Worm (Caenorhabditis elegans): Measurements from ENCODE around the gene gst-22.

Gene gst-22

DNA sequence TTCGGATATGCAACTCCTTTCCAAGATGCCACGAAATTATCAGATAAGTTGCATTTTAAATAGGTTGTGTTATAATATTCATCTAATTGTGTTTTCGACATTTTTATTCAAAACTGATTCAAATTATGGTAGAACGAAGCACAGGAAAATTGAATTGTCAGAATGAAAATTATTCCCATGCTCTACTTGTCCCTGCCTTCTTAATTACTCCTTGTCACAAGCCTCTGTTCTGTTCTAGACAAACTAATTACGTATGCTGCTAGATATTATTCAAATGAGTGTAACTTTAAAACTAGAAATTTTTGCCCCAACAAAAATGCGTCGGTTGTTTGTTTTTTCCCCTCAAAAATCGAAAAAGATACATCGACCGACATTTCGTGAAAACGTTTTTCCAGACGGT, 12.0 kb upstream of the gst-22 start, which contains the start of gene srh-104:
Gene srh-104, minus strand, starts transcription at position 101 of the 400 bp plus-strand sequence.
- no peak for TF ChIP-seq pha-4 (tag; optimal IDR thresholded peaks at IDR 0.05)

DNA sequence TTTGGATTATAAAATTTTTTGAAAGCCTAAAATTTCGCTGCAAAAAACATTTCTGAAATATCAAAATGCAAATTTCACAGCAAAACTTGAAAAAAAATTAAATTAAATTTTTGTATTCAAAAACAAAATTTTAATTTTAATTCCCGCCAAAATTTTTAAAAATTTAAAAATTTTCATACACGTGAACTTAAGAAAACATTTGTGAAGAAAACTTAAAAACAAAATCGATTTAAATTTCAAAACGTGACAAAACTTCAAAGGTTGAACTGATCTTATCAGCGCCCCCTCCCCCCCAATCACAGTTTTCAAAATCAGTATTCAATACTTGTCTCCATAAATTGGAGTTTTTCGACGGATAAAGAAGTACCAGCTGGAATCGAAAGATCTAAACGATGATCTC, 5.1 kb upstream of the gst-22 start, which contains the start of gene F21H7.5:
Gene F21H7.5, plus strand, starts transcription at position 301 of the 400 bp plus-strand sequence.
- TF ChIP-seq R02D3.7 (tag; optimal IDR thresholded peaks at IDR 0.05), result no peak

DNA sequence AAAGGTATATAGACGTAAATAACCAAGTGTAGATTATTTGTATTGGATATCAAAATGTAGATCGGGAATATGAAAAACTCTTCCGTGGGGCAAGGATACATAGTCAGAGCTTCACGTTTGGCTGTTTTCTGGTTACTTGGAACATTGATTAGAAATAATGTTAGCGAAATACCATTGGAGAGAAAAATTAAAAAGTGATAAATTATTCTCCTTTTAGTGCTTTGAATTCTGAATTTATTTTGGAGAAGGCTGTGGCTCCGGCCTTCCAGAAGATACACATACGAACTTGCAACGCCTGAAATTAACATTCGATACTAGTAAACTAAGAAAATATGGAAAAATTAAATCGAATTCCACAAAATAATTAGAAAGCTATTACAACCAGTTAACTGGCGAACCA, 3.6 kb upstream of the gst-22 start, which contains the start of gene srh-98:
Gene srh-98, minus strand, starts transcription at position 101 of the 400 bp plus-strand sequence.
- TF ChIP-seq pqm-1 (tag; optimal IDR thresholded peaks at IDR 0.05), result no peak
- TF ChIP-seq elt-3 (tag; optimal IDR thresholded peaks at IDR 0.05), result no peak
- TF ChIP-seq nhr-11 (tag; optimal IDR thresholded peaks at IDR 0.05), result no peak
- no peak for TF ChIP-seq tbx-2 (tag; optimal IDR thresholded peaks at IDR 0.05)
- no peak for TF ChIP-seq pha-4 (tag; optimal IDR thresholded peaks at IDR 0.05)
- no peak for TF ChIP-seq lsy-12 (tag; optimal IDR thresholded peaks at IDR 0.05)
- TF ChIP-seq nhr-23 (tag; optimal IDR thresholded peaks at IDR 0.05), result no peak
- no peak for TF ChIP-seq ztf-11 (tag; optimal IDR thresholded peaks at IDR 0.05)
- TF ChIP-seq nhr-25 (tag; optimal IDR thresholded peaks at IDR 0.05), result no peak
- TF ChIP-seq eor-1 (tag; optimal IDR thresholded peaks at IDR 0.05), result no peak
- TF ChIP-seq ceh-28 (tag; optimal IDR thresholded peaks at IDR 0.05), result no peak
- no peak for TF ChIP-seq zag-1 (tag; optimal IDR thresholded peaks at IDR 0.05)
- no peak for TF ChIP-seq unc-62 (GFP tag; optimal IDR thresholded peaks at IDR 0.05)
- no peak for TF ChIP-seq nhr-77 (tag; optimal IDR thresholded peaks at IDR 0.05)
- TF ChIP-seq daf-12 (tag; optimal IDR thresholded peaks at IDR 0.05), result no peak
- TF ChIP-seq fos-1 (tag; optimal IDR thresholded peaks at IDR 0.05), result no peak
- no peak for TF ChIP-seq egl-27 (tag; optimal IDR thresholded peaks at IDR 0.05)
- TF ChIP-seq mdl-1 (tag; optimal IDR thresholded peaks at IDR 0.05), result no peak
- TF ChIP-seq egl-5 (tag; optimal IDR thresholded peaks at IDR 0.05), result no peak

DNA sequence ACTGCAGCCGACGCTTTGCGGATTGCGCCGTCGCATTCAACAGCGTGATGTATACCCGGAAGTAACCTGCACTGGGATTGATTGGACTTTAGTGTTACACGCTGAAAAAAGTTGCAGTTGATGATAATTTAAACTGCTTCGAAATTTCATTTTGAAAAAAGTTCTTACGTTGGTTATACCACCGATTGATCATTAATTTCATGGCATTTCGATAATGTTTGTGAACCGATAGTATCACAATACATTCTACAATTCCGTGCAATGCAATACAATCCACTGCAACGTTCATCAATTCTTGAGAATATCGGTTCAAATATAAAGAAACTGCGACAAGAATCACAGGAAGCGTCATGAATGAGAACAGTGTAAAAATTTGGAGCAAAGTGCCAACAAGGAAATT, 3.1 kb upstream of the gst-22 start, which contains the start of gene F21H7.3:
Gene F21H7.3, minus strand, starts transcription at position 101 of the 400 bp plus-strand sequence.
- TF ChIP-seq nhr-25 (tag; optimal IDR thresholded peaks at IDR 0.05), result no peak

DNA sequence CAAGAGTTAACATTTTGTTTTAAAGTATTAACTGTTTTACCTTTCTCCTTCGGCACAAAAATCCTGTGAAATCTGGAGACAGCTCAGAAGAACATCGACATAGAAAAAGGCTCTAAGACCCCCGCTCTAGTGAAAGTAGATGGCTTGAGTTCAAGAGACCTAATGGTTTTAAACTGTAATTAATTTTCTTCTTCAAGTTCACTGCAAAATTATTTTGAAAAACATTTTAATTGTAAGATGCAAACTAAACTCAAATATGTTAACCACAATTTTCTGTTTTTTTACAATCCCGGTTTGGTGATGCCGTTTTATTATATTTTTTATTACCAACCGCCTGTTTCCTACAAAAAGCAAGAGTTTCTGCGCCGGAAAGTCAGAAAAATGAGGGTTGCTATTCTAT, 1.5 kb upstream of the gst-22 start, which contains the start of gene clec-233:
Gene clec-233, plus strand, starts transcription at position 301 of the 400 bp plus-strand sequence.
- no peak for TF ChIP-seq nhr-28 (tag; optimal IDR thresholded peaks at IDR 0.05)
- TF ChIP-seq egl-27 (tag; optimal IDR thresholded peaks at IDR 0.05), result no peak
- TF ChIP-seq ama-1 (optimal IDR thresholded peaks at IDR 0.05), result no peak
- TF ChIP-seq fos-1 (tag; optimal IDR thresholded peaks at IDR 0.05), result no peak
- no peak for TF ChIP-seq nhr-11 (tag; optimal IDR thresholded peaks at IDR 0.05)
- TF ChIP-seq mdl-1 (tag; optimal IDR thresholded peaks at IDR 0.05), result no peak
- TF ChIP-seq R02D3.7 (tag; optimal IDR thresholded peaks at IDR 0.05), result no peak

DNA sequence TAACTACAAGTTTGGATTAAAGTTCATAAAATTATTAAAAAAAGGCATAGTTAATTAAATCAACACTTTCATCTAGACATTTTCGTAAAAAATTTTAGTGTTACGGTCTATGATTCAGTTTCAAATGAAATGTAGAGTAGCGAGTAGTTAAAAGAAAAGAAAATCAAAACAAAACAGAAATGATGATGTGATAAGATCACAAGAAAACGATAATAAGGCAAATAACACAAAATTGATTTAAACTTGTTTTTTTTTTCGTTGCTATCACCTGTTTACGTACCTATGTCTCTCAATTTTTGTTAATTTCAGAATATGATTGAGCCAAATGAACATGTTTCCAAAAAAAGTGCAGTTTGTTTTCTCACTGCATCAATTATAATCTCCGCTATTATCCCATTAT, 2.2 kb downstream of the gst-22 start, which contains the start of the genes F21H7.2 and F21H7.12:
Gene F21H7.2, minus strand, starts transcription at position 101 of the 400 bp plus-strand sequence.
Gene F21H7.12, plus strand, starts transcription at position 270 of the 400 bp plus-strand sequence.
- no peak for TF ChIP-seq zag-1 (tag; optimal IDR thresholded peaks at IDR 0.05)
- no peak for TF ChIP-seq unc-39 (tag; optimal IDR thresholded peaks at IDR 0.05)
- TF ChIP-seq sea-2 (GFP tag; optimal IDR thresholded peaks at IDR 0.05), result no peak
- TF ChIP-seq eor-1 (tag; optimal IDR thresholded peaks at IDR 0.05), result no peak
- TF ChIP-seq elt-1 (tag; optimal IDR thresholded peaks at IDR 0.05), result no peak
- no peak for TF ChIP-seq nhr-28 (tag; optimal IDR thresholded peaks at IDR 0.05)
- no peak for TF ChIP-seq egl-5 (tag; optimal IDR thresholded peaks at IDR 0.05)
- no peak for TF ChIP-seq fkh-2 (tag; optimal IDR thresholded peaks at IDR 0.05)
- no peak for TF ChIP-seq daf-12 (tag; optimal IDR thresholded peaks at IDR 0.05)
- no peak for TF ChIP-seq lsy-12 (tag; optimal IDR thresholded peaks at IDR 0.05)
- no peak for TF ChIP-seq elt-3 (tag; optimal IDR thresholded peaks at IDR 0.05)
- TF ChIP-seq nhr-237 (tag; optimal IDR thresholded peaks at IDR 0.05), result no peak
- no peak for TF ChIP-seq aly-2 (tag; optimal IDR thresholded peaks at IDR 0.05)

DNA sequence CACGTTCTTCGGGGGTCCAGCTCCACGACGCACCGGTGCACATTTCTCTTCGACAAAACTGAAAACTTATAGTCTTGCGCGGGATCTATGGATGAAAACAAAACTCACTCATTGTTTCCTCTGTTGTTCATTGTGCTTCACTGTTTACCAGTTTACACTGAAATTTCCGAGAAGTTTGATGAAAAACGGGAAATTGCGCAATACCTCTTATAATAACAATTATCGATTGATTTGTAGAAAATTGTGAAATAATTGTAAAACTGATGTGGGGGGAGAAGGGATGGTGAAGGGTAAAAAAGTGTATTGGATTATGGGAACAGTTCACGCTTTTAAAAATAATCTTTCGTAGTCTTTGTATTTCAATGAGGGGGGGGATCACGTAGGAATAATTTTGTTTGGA, 2.6 kb downstream of the gst-22 start:
- TF ChIP-seq nhr-25 (tag; optimal IDR thresholded peaks at IDR 0.05) (no peak), ZK546.5 (tag; optimal IDR thresholded peaks at IDR 0.05) (no peak), elt-1 (tag; optimal IDR thresholded peaks at IDR 0.05) (no peak), nhr-77 (tag; optimal IDR thresholded peaks at IDR 0.05) (no peak), pha-4 (tag; optimal IDR thresholded peaks at IDR 0.05) (no peak), elt-3 (tag; optimal IDR thresholded peaks at IDR 0.05) (no peak), elt-2 (tag; optimal IDR thresholded peaks at IDR 0.05) (no peak), nhr-23 (tag; optimal IDR thresholded peaks at IDR 0.05) (no peak), nhr-67 (tag; optimal IDR thresholded peaks at IDR 0.05) (no peak), aly-2 (tag; optimal IDR thresholded peaks at IDR 0.05) (no peak), ztf-11 (tag; optimal IDR thresholded peaks at IDR 0.05) (no peak), zag-1 (tag; optimal IDR thresholded peaks at IDR 0.05) (no peak), nhr-43 (tag; optimal IDR thresholded peaks at IDR 0.05; ENCODE audit: poor library complexity, severe bottlenecking) (no peak), eor-1 (tag; optimal IDR thresholded peaks at IDR 0.05) (no peak), lin-15B (tag; optimal IDR thresholded peaks at IDR 0.05) (no peak), snpc-4 (tag; optimal IDR thresholded peaks at IDR 0.05) (no peak), hmg-11 (tag; optimal IDR thresholded peaks at IDR 0.05) (no peak), ceh-82 (tag; optimal IDR thresholded peaks at IDR 0.05) (no peak)
